Fruit fly (Drosophila melanogaster) whole organism: Measurements from ENCODE around the gene Or88a.

Experiments used
- CG8478 ChIP-seq: fragments of >200 bp; optimal IDR thresholded peaks from 2 replicates; lab custom pipeline; 2018; ENCODE audit warnings: inconsistent platforms
- EcR ChIP-seq, 2 experiments: fragments of >200 bp; optimal IDR thresholded peaks; 2 replicates each; lab custom pipeline; 2017; ENCODE audit warnings: missing biosample characterization in 2 of 2, missing genetic modification characterization in 2 of 2, missing genetic modification reagents in 2 of 2
- psq ChIP-seq: fragments of >200 bp; optimal IDR thresholded peaks from 2 replicates; lab custom pipeline; 2017

dm6 chr3R:14067904-14068636 is 41.2 kb upstream of the Or88a start:
- TF ChIP-seq psq (lab: Kevin White, UChicago) (no peak), EcR (GFP tag; optimal IDR thresholded peaks at IDR 0.05; lab: Kevin White, UChicago) (no peak), CG8478 (lab: Kevin White, UChicago) (no peak)
